ENCODE assay signal across 4 fruit fly cellular contexts in genomic region chrX:12766286-12766685, dm6.
TF ChIP-seq lines count a peak whose summit lies in the region.

No protein-coding gene starts in this region.

- TF ChIP-seq CTCF in whole organism, embryonic (GFP tag; optimal IDR thresholded peaks at IDR 0.05; lab: Kevin White, UChicago) = no peak

TF ChIP-seq in whole organism, embryonic, 481 proteins besides CTCF, POLR2A, EP300 and RAD21 (continues in another document):
- TF ChIP-seq MTF-1 (GFP tag; optimal IDR thresholded peaks at IDR 0.05; lab: Kevin White, UChicago; ENCODE audit: borderline replicate concordance) (no peak), CG3163 (GFP tag; optimal IDR thresholded peaks at IDR 0.05; lab: Kevin White, UChicago) (no peak), rib (GFP tag; IDR thresholded peaks at IDR 0.05; lab: Robert Waterston, UW) (no peak), Hand (GFP tag; optimal IDR thresholded peaks at IDR 0.05; lab: Kevin White, UChicago) (no peak), grn (GFP tag; optimal IDR thresholded peaks at IDR 0.05; lab: Kevin White, UChicago) (no peak), CG6689 (GFP tag; IDR thresholded peaks at IDR 0.05; lab: Robert Waterston, UW) (peak; percentile 29; the same call in 1 of the 2 replicates), Dbx (GFP tag; IDR thresholded peaks at IDR 0.05; lab: Robert Waterston, UW) (no peak), toy (GFP tag; IDR thresholded peaks at IDR 0.05; lab: Robert Waterston, UW) (no peak), Hr78 (GFP tag; optimal IDR thresholded peaks at IDR 0.05; lab: Kevin White, UChicago) (no peak), CG4707 (GFP tag; optimal IDR thresholded peaks at IDR 0.05; lab: Kevin White, UChicago) (no peak), HmgZ (tag; optimal IDR thresholded peaks at IDR 0.05; lab: Kevin White, UChicago) (no peak), CG13424 (tag; optimal IDR thresholded peaks at IDR 0.05; lab: Kevin White, UChicago) (no peak), E2f2 (GFP tag; IDR thresholded peaks at IDR 0.05; lab: Robert Waterston, UW) (no peak), gcm2 (GFP tag; optimal IDR thresholded peaks at IDR 0.05; lab: Kevin White, UChicago) (no peak), CG11247 (GFP tag; IDR thresholded peaks at IDR 0.05; lab: Robert Waterston, UW) (no peak), nerfin-1 (tag; optimal IDR thresholded peaks at IDR 0.05; lab: Kevin White, UChicago) (no peak), schlank (tag; optimal IDR thresholded peaks at IDR 0.05; lab: Kevin White, UChicago) (no peak), da (GFP tag; optimal IDR thresholded peaks at IDR 0.05; lab: Kevin White, UChicago) (no peak), dm (GFP tag; optimal IDR thresholded peaks at IDR 0.05; lab: Kevin White, UChicago) (no peak), dmrt11E (tag; optimal IDR thresholded peaks at IDR 0.05; lab: Kevin White, UChicago) (no peak), jing (GFP tag; optimal IDR thresholded peaks at IDR 0.05; lab: Kevin White, UChicago) (no peak), CG6854 (GFP tag; optimal IDR thresholded peaks at IDR 0.05; lab: Kevin White, UChicago) (peak; percentile 26), D19B (GFP tag; optimal IDR thresholded peaks at IDR 0.05; lab: Kevin White, UChicago) (no peak), CG6175 (GFP tag; IDR thresholded peaks at IDR 0.05; lab: Robert Waterston, UW) (no peak)

TF ChIP-seq in whole organism, prepupa, 60 proteins besides CTCF, POLR2A, EP300 and RAD21 (continues in another document):
- TF ChIP-seq Hr4 (GFP tag; optimal IDR thresholded peaks at IDR 0.05; lab: Kevin White, UChicago) (peak; percentile 44), ss (GFP tag; optimal IDR thresholded peaks at IDR 0.05; lab: Kevin White, UChicago) (peak; percentile 15 to 55), CG4318 (GFP tag; optimal IDR thresholded peaks at IDR 0.05; lab: Kevin White, UChicago) (peak; percentile 1), Sox14 (GFP tag; optimal IDR thresholded peaks at IDR 0.05; lab: Kevin White, UChicago) (peak; percentile 27), CG11294 (GFP tag; IDR thresholded peaks at IDR 0.05; lab: Robert Waterston, UW) (no peak), CG10669 (GFP tag; optimal IDR thresholded peaks at IDR 0.05; lab: Kevin White, UChicago) (peak; percentile 50), dsx (GFP tag; optimal IDR thresholded peaks at IDR 0.05; lab: Kevin White, UChicago; ENCODE audit: poor library complexity, severe bottlenecking) (no peak), CG6792 (GFP tag; optimal IDR thresholded peaks at IDR 0.05; lab: Kevin White, UChicago) (no peak), Ets21C (GFP tag; optimal IDR thresholded peaks at IDR 0.05; lab: Kevin White, UChicago) (no peak), pdm3 (GFP tag; optimal IDR thresholded peaks at IDR 0.05; lab: Kevin White, UChicago) (peak; percentile 43), vri (GFP tag; optimal IDR thresholded peaks at IDR 0.05; lab: Kevin White, UChicago) (no peak), CG6808 (GFP tag; optimal IDR thresholded peaks at IDR 0.05; lab: Kevin White, UChicago) (peak; percentile 1), Smox (GFP tag; optimal IDR thresholded peaks at IDR 0.05; lab: Kevin White, UChicago) (peak; percentile 21), eg (GFP tag; IDR thresholded peaks at IDR 0.05; lab: Robert Waterston, UW) (no peak), svp (GFP tag; lab: Kevin White, UChicago) (peak; percentile 57), Eip93F (GFP tag; optimal IDR thresholded peaks at IDR 0.05; lab: Kevin White, UChicago) (no peak), Gug (GFP tag; IDR thresholded peaks at IDR 0.05; lab: Robert Waterston, UW) (0 out of 2 replicates have a peak, but pooled peaks have one; percentile 23), Ets96B (tag; optimal IDR thresholded peaks at IDR 0.05; lab: Kevin White, UChicago) (peak; percentile 52), CG3919 (GFP tag; optimal IDR thresholded peaks at IDR 0.05; lab: Kevin White, UChicago) (no peak), Sox15 (GFP tag; optimal IDR thresholded peaks at IDR 0.05; lab: Kevin White, UChicago) (no peak), OdsH (GFP tag; optimal IDR thresholded peaks at IDR 0.05; lab: Kevin White, UChicago) (peak; percentile 38), CG10631 (GFP tag; optimal IDR thresholded peaks at IDR 0.05; lab: Kevin White, UChicago) (peak; percentile 12), Sox102F (GFP tag; optimal IDR thresholded peaks at IDR 0.05; lab: Kevin White, UChicago) (peak; percentile 39), Hr39 (GFP tag; optimal IDR thresholded peaks at IDR 0.05; lab: Kevin White, UChicago) (peak; percentile 24)

TF ChIP-seq in whole organism, pupa, 21 proteins besides CTCF, POLR2A, EP300 and RAD21:
- TF ChIP-seq CG4496 (GFP tag; IDR thresholded peaks at IDR 0.05; lab: Robert Waterston, UW) (no peak; the same call in 2 of the 3 replicates), EcR (GFP tag; optimal IDR thresholded peaks at IDR 0.05; lab: Kevin White, UChicago) (no peak), CG14655 (GFP tag; optimal IDR thresholded peaks at IDR 0.05; lab: Kevin White, UChicago) (peak; percentile 54), D1 (tag; optimal IDR thresholded peaks at IDR 0.05; lab: Kevin White, UChicago) (no peak), CG8301 (tag; optimal IDR thresholded peaks at IDR 0.05; lab: Kevin White, UChicago) (peak; percentile 47), CG12605 (GFP tag; IDR thresholded peaks at IDR 0.05; lab: Robert Waterston, UW) (no peak), CG10348 (GFP tag; IDR thresholded peaks at IDR 0.05; lab: Robert Waterston, UW) (no peak), Pif1B (GFP tag; optimal IDR thresholded peaks at IDR 0.05; lab: Kevin White, UChicago) (peak; percentile 21), rn (GFP tag; IDR thresholded peaks at IDR 0.05; lab: Robert Waterston, UW) (peak; percentile 37; the same call in 1 of the 2 replicates), CG17806 (tag; optimal IDR thresholded peaks at IDR 0.05; lab: Kevin White, UChicago) (peak; percentile 42), CG13204 (GFP tag; optimal IDR thresholded peaks at IDR 0.05; lab: Kevin White, UChicago) (no peak), gl (tag; optimal IDR thresholded peaks at IDR 0.05; lab: Kevin White, UChicago) (no peak), CG8159 (tag; optimal IDR thresholded peaks at IDR 0.05; lab: Kevin White, UChicago) (peak; percentile 56), CG9948 (tag; optimal IDR thresholded peaks at IDR 0.05; lab: Kevin White, UChicago) (no peak), Ets98B (GFP tag; IDR thresholded peaks at IDR 0.05; lab: Robert Waterston, UW) (no peak; the same call in 1 of the 2 replicates), Snoo (tag; optimal IDR thresholded peaks at IDR 0.05; lab: Kevin White, UChicago) (no peak), Pif1A (GFP tag; optimal IDR thresholded peaks at IDR 0.05; lab: Kevin White, UChicago) (peak; percentile 48)

TF ChIP-seq in whole organism, wandering third instar larva, 38 proteins besides CTCF, POLR2A, EP300 and RAD21:
- TF ChIP-seq Dif (GFP tag; optimal IDR thresholded peaks at IDR 0.05; lab: Kevin White, UChicago; ENCODE audit: partially characterized antibody) (no peak), h (GFP tag; optimal IDR thresholded peaks at IDR 0.05; lab: Kevin White, UChicago) (no peak), Hnf4 (GFP tag; optimal IDR thresholded peaks at IDR 0.05; lab: Kevin White, UChicago) (peak; percentile 10), br (GFP tag; optimal IDR thresholded peaks at IDR 0.05; lab: Kevin White, UChicago) (no peak), dl (GFP tag; optimal IDR thresholded peaks at IDR 0.05; lab: Kevin White, UChicago; ENCODE audit: insufficient read depth in 1 of 2, partially characterized antibody in 2 of 2) (no peak), fru (GFP tag; optimal IDR thresholded peaks at IDR 0.05; lab: Kevin White, UChicago) (peak; percentile 1), pan (optimal IDR thresholded peaks at IDR 0.05; lab: Kevin White, UChicago) (no peak), N (GFP tag; optimal IDR thresholded peaks at IDR 0.05; lab: Kevin White, UChicago) (no peak), foxo (GFP tag; optimal IDR thresholded peaks at IDR 0.05; lab: Kevin White, UChicago) (no peak), CG32264 (GFP tag; optimal IDR thresholded peaks at IDR 0.05; lab: Kevin White, UChicago) (no peak), Myc (optimal IDR thresholded peaks at IDR 0.05; lab: Kevin White, UChicago) (no peak), psq (GFP tag; optimal IDR thresholded peaks at IDR 0.05; lab: Kevin White, UChicago) (peak; percentile 15)

Comparison
In these comparisons a context has a peak if more than half of its experiments do, and no peak if none do; other contexts are left out.
1. Of the 7 proteins assayed by ChIP-seq in both whole organism, embryonic and whole organism, prepupa: peak only in whole organism, embryonic: Blimp-1 and CG6854; only in whole organism, prepupa: Gug, Hr39, Lpt and Sox102F; in both: none; in neither: 1.